Fruit fly (Drosophila melanogaster): ENCODE measurements around the gene CG43638.

dm6 chr3L:12074952-12075351 lies 30.6 kb downstream of the CG43638 start:
- TF ChIP-seq psq (GFP tag; optimal IDR thresholded peaks at IDR 0.05) (no peak), h (GFP tag; optimal IDR thresholded peaks at IDR 0.05) (no peak), CG9705 (GFP tag; optimal IDR thresholded peaks at IDR 0.05) (no peak), GATAd (GFP tag; optimal IDR thresholded peaks at IDR 0.05) (no peak), ey (GFP tag; optimal IDR thresholded peaks at IDR 0.05) (no peak), Hr83 (GFP tag; optimal IDR thresholded peaks at IDR 0.05; ENCODE audit: poor library complexity, severe bottlenecking) (no peak), sage (GFP tag; optimal IDR thresholded peaks at IDR 0.05) (no peak), Hnf4 (GFP tag; optimal IDR thresholded peaks at IDR 0.05) (no peak), dl (GFP tag; optimal IDR thresholded peaks at IDR 0.05; ENCODE audit: insufficient read depth in 1 of 2, partially characterized antibody in 2 of 2) (no peak), Jra (GFP tag; optimal IDR thresholded peaks at IDR 0.05) (no peak), OdsH (GFP tag; optimal IDR thresholded peaks at IDR 0.05) (no peak), HLH106 (tag; optimal IDR thresholded peaks at IDR 0.05) (no peak), Mio (GFP tag; optimal IDR thresholded peaks at IDR 0.05) (no peak)

Data from whole organism, wandering third instar larva.